Worm (Caenorhabditis elegans) whole organism, L3 larva: ENCODE data around the gene smf-1.
A peak's percentile ranks its signal among the peaks of the same experiment; 100 is the strongest.

Experiments
- R02D3.7 ChIP-seq: fragments of 150-350 bp; optimal IDR thresholded peaks from 2 replicates; lab custom pipeline; 2014; ENCODE audit warnings: missing biosample characterization, missing genetic modification characterization
- ZK546.5 ChIP-seq: sonication (generic microtip); optimal IDR thresholded peaks from 2 replicates; lab custom pipeline; 2017; ENCODE audit warnings: missing biosample characterization, missing genetic modification characterization
- aly-2 ChIP-seq: fragments of 150-350 bp; optimal IDR thresholded peaks from 2 replicates; lab custom pipeline; 2014; ENCODE audit warnings: missing biosample characterization, missing genetic modification characterization
- ama-1 ChIP-seq: fragments of 150-350 bp; optimal IDR thresholded peaks from 2 replicates; lab custom pipeline; 2018
- ceh-16 ChIP-seq: sonication (generic microtip); optimal IDR thresholded peaks from 2 replicates; lab custom pipeline; 2017; ENCODE audit warnings: missing biosample characterization, missing genetic modification characterization
- ceh-28 ChIP-seq: fragments of 150-350 bp; optimal IDR thresholded peaks from 2 replicates; lab custom pipeline; 2014; ENCODE audit warnings: missing biosample characterization, missing genetic modification reagents, missing genetic modification characterization
- ceh-82 ChIP-seq: fragments of 150-350 bp; optimal IDR thresholded peaks from 2 replicates; lab custom pipeline; 2014; ENCODE audit warnings: missing biosample characterization, missing genetic modification characterization
- ceh-9 ChIP-seq: sonication (generic microtip); optimal IDR thresholded peaks from 2 replicates; lab custom pipeline; 2018; ENCODE audit warnings: missing biosample characterization, missing genetic modification characterization
- daf-12 ChIP-seq: fragments of 150-350 bp; optimal IDR thresholded peaks from 2 replicates; lab custom pipeline; 2014; ENCODE audit warnings: missing biosample characterization, missing genetic modification reagents, missing genetic modification characterization
- egl-27 ChIP-seq: sonication (generic microtip); optimal IDR thresholded peaks from 4 replicates; lab custom pipeline; 2017; ENCODE audit warnings: missing biosample characterization, missing genetic modification reagents, missing genetic modification characterization
- egl-5 ChIP-seq: fragments of 150-350 bp; optimal IDR thresholded peaks from 2 replicates; lab custom pipeline; 2017; ENCODE audit warnings: missing biosample characterization, missing genetic modification reagents, missing genetic modification characterization, inconsistent platforms
- elt-1 ChIP-seq: fragments of 150-350 bp; optimal IDR thresholded peaks from 2 replicates; lab custom pipeline; 2014; ENCODE audit warnings: missing biosample characterization, missing genetic modification characterization
- elt-2 ChIP-seq: sonication (generic microtip); optimal IDR thresholded peaks from 2 replicates; lab custom pipeline; 2016; ENCODE audit warnings: missing genetic modification reagents, mild to moderate bottlenecking, missing genetic modification characterization, missing compliant biosample characterization
- elt-3 ChIP-seq, 3 experiments: fragments of 150-350 bp in 1 of 3; sonication (generic microtip) in 2 of 3; optimal IDR thresholded peaks; 2 replicates in 2 of 3; 4 replicates in 1 of 3; lab custom pipeline; 2014 to 2017; ENCODE audit warnings: missing biosample characterization in 3 of 3, missing genetic modification characterization in 3 of 3
- eor-1 ChIP-seq, 2 experiments: fragments of 150-350 bp; optimal IDR thresholded peaks; 2 replicates each; lab custom pipeline; 2014 to 2018; ENCODE audit warnings: missing biosample characterization in 2 of 2, missing genetic modification characterization in 2 of 2
- fkh-10 ChIP-seq: sonication (generic microtip); optimal IDR thresholded peaks from 2 replicates; lab custom pipeline; 2017; ENCODE audit warnings: missing biosample characterization, missing genetic modification reagents, missing genetic modification characterization
- fkh-2 ChIP-seq: fragments of 150-350 bp; optimal IDR thresholded peaks from 2 replicates; lab custom pipeline; 2014; ENCODE audit warnings: missing biosample characterization, missing genetic modification reagents, missing genetic modification characterization
- fos-1 ChIP-seq: fragments of 150-350 bp; optimal IDR thresholded peaks from 2 replicates; lab custom pipeline; 2014; ENCODE audit warnings: missing biosample characterization, missing genetic modification characterization
- hmg-11 ChIP-seq: sonication (generic microtip); optimal IDR thresholded peaks from 2 replicates; lab custom pipeline; 2016; ENCODE audit warnings: missing genetic modification characterization, missing compliant biosample characterization
- jun-1 ChIP-seq: fragments of 150-350 bp; optimal IDR thresholded peaks from 2 replicates; lab custom pipeline; 2014; ENCODE audit warnings: missing biosample characterization, missing genetic modification reagents, missing genetic modification characterization
- lin-15B ChIP-seq: fragments of 150-350 bp; optimal IDR thresholded peaks from 2 replicates; lab custom pipeline; 2014; ENCODE audit warnings: missing biosample characterization, missing genetic modification characterization
- lin-39 ChIP-seq: fragments of 150-350 bp; optimal IDR thresholded peaks from 2 replicates; lab custom pipeline; 2018; ENCODE audit warnings: missing biosample characterization, missing genetic modification reagents, missing genetic modification characterization
- lsy-12 ChIP-seq: sonication (generic microtip); optimal IDR thresholded peaks from 2 replicates; lab custom pipeline; 2016; ENCODE audit warnings: mild to moderate bottlenecking, missing genetic modification characterization, missing compliant biosample characterization
- mdl-1 ChIP-seq: fragments of 150-350 bp; optimal IDR thresholded peaks from 2 replicates; lab custom pipeline; 2014; ENCODE audit warnings: missing biosample characterization, missing genetic modification characterization
- mml-1 ChIP-seq: fragments of 150-350 bp; sonication (generic microtip); optimal IDR thresholded peaks from 3 replicates; lab custom pipeline; 2014; ENCODE audit warnings: missing biosample characterization, missing genetic modification characterization
- nfya-1 ChIP-seq: sonication (generic microtip); optimal IDR thresholded peaks from 2 replicates; lab custom pipeline; 2017; ENCODE audit warnings: missing genetic modification characterization, mild to moderate bottlenecking, missing compliant biosample characterization, antibody characterized with exemption, moderate library complexity; ENCODE audit not compliant: insufficient read depth
- nhr-11 ChIP-seq: fragments of 150-350 bp; optimal IDR thresholded peaks from 2 replicates; lab custom pipeline; 2014; ENCODE audit warnings: missing biosample characterization, missing genetic modification characterization
- nhr-12 ChIP-seq: fragments of 150-350 bp; optimal IDR thresholded peaks from 2 replicates; lab custom pipeline; 2014; ENCODE audit warnings: missing biosample characterization, missing genetic modification characterization
- nhr-23 ChIP-seq: fragments of 150-350 bp; optimal IDR thresholded peaks from 2 replicates; lab custom pipeline; 2014; ENCODE audit warnings: missing biosample characterization, missing genetic modification reagents, missing genetic modification characterization
- nhr-237 ChIP-seq: fragments of 150-350 bp; optimal IDR thresholded peaks from 2 replicates; lab custom pipeline; 2014; ENCODE audit warnings: missing biosample characterization, missing genetic modification characterization
- nhr-25 ChIP-seq: sonication (generic microtip); optimal IDR thresholded peaks from 2 replicates; lab custom pipeline; 2017; ENCODE audit warnings: missing biosample characterization, missing genetic modification characterization
- nhr-28 ChIP-seq: fragments of 150-350 bp; optimal IDR thresholded peaks from 2 replicates; lab custom pipeline; 2014; ENCODE audit warnings: missing biosample characterization, missing genetic modification characterization
- nhr-43 ChIP-seq: sonication (generic microtip); optimal IDR thresholded peaks from 2 replicates; lab custom pipeline; 2016; ENCODE audit warnings: mild to moderate bottlenecking, missing genetic modification characterization, missing compliant biosample characterization; ENCODE audit not compliant: poor library complexity, severe bottlenecking
- nhr-67 ChIP-seq: fragments of 150-350 bp; optimal IDR thresholded peaks from 2 replicates; lab custom pipeline; 2014; ENCODE audit warnings: missing biosample characterization, missing genetic modification characterization
- nhr-76 ChIP-seq: fragments of 150-350 bp; sonication (generic microtip); optimal IDR thresholded peaks from 5 replicates; lab custom pipeline; 2014; ENCODE audit warnings: missing biosample characterization, missing genetic modification characterization
- nhr-77 ChIP-seq: fragments of 150-350 bp; optimal IDR thresholded peaks from 2 replicates; lab custom pipeline; 2014; ENCODE audit warnings: missing biosample characterization, missing genetic modification characterization
- pha-4 ChIP-seq: fragments of 150-350 bp; optimal IDR thresholded peaks from 2 replicates; lab custom pipeline; 2014; ENCODE audit warnings: missing biosample characterization, missing genetic modification reagents, missing genetic modification characterization
- pqm-1 ChIP-seq: fragments of 150-350 bp; optimal IDR thresholded peaks from 2 replicates; lab custom pipeline; 2017; ENCODE audit warnings: missing biosample characterization, missing genetic modification characterization, inconsistent platforms
- sea-2 ChIP-seq: fragments of 150-350 bp; sonication (generic microtip); optimal IDR thresholded peaks from 4 replicates; lab custom pipeline; 2014; ENCODE audit warnings: missing biosample characterization, missing genetic modification reagents, missing genetic modification characterization
- skn-1 ChIP-seq: fragments of 150-350 bp; optimal IDR thresholded peaks from 2 replicates; lab custom pipeline; 2014; ENCODE audit warnings: missing biosample characterization, missing genetic modification characterization
- snpc-4 ChIP-seq: fragments of 150-350 bp; optimal IDR thresholded peaks from 2 replicates; lab custom pipeline; 2014; ENCODE audit warnings: missing biosample characterization, missing genetic modification characterization
- tbx-2 ChIP-seq: sonication (generic microtip); optimal IDR thresholded peaks from 2 replicates; lab custom pipeline; 2016; ENCODE audit warnings: mild to moderate bottlenecking, missing genetic modification characterization, missing compliant biosample characterization
- unc-39 ChIP-seq: sonication (generic microtip); optimal IDR thresholded peaks from 4 replicates; lab custom pipeline; 2017; ENCODE audit warnings: missing biosample characterization, missing genetic modification characterization
- unc-62 ChIP-seq: fragments of 150-350 bp; sonication (generic microtip); optimal IDR thresholded peaks from 4 replicates; lab custom pipeline; 2014; ENCODE audit warnings: missing biosample characterization, missing genetic modification reagents, missing genetic modification characterization
- zag-1 ChIP-seq: fragments of 150-350 bp; optimal IDR thresholded peaks from 2 replicates; lab custom pipeline; 2014; ENCODE audit warnings: missing biosample characterization, missing genetic modification characterization
- ztf-11 ChIP-seq: fragments of 150-350 bp; optimal IDR thresholded peaks from 2 replicates; lab custom pipeline; 2014; ENCODE audit warnings: missing biosample characterization, missing genetic modification characterization
- ztf-4 ChIP-seq: fragments of 150-350 bp; optimal IDR thresholded peaks from 2 replicates; lab custom pipeline; 2014; ENCODE audit warnings: missing biosample characterization, missing genetic modification characterization

Gene smf-1

ce11 chrX:6722966-6723365, at the start of gene smf-1:
Gene smf-1, minus strand, starts transcription at chrX:6723066.
- TF ChIP-seq elt-2 (tag; lab: Kevin White, UChicago) (peak; percentile 54), elt-3 (tag; optimal IDR thresholded peaks at IDR 0.05; lab: Kevin White, UChicago) (no peak)

ce11 chrX:6761688-6762185, 38.9 kb upstream of the smf-1 start, which contains the start of gene abts-4:
Gene abts-4, minus strand, starts transcription at chrX:6761738.
- no peak for TF ChIP-seq fkh-2
- peak; percentile 35 for TF ChIP-seq pha-4
- no peak for TF ChIP-seq nhr-12 (tag; lab: Kevin White, UChicago)
- TF ChIP-seq sea-2 (GFP tag; lab: Kevin White, UChicago): no peak
- TF ChIP-seq elt-2 (tag; lab: Kevin White, UChicago): peak; percentile 72
- peak; percentile 16 for TF ChIP-seq pqm-1
- no peak for TF ChIP-seq nhr-25 (tag; lab: Kevin White, UChicago)
- TF ChIP-seq lin-15B: no peak

DNA sequence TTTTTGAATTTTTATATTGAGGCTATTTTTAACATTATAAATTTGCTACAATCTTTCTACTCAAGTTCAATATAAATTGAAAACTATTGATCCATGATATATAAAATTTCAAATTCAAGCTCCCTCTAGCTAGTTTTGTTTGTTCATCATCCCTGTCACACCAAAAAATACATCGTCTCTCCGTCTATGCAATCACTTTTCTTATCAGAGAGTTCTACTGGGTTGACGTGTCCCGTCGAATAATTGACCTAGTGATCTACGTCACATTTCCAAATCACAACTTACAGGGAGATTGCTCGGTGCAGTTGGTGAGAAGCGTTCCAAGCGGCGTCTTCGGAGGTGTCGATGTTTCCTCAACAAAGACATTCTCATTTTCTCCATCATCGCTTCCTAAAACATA, 38.3 kb upstream of the smf-1 start:
- TF ChIP-seq pqm-1 (peak; percentile 44), elt-2 (tag; lab: Kevin White, UChicago) (peak; percentile 51), nhr-77 (no peak)

DNA sequence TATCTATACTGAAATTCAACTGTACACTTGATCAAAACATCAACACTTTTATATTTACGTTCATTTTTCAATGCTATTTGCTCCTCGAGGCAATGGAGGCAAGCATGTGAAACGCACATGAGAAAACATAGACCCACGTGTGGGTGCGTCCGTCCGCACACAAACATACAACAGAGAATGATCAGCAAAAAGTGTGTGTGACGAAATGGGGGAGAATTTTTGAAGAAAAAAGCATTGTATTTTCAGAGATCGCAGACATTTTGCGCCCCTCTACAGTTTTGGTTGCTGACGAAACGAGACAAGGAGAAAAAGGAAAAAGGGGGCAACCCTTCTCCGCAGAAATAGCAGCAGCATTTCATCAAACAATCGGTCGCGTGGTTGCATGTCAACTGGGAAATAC, 27.3 kb upstream of the smf-1 start:
- TF ChIP-seq ceh-16 (tag; lab: Kevin White, UChicago) (no peak), fos-1 (no peak), skn-1 (no peak), ceh-9 (tag; lab: Kevin White, UChicago) (no peak), egl-5 (peak; percentile 75), ceh-82 (tag; lab: Kevin White, UChicago) (no peak), pha-4 (peak; percentile 99), mml-1 (tag; lab: Kevin White, UChicago) (peak; percentile 97), egl-27 (tag; lab: Kevin White, UChicago) (peak; percentile 84), sea-2 (GFP tag; lab: Kevin White, UChicago) (no peak), snpc-4 (peak; percentile 31), nhr-23 (tag; lab: Kevin White, UChicago) (peak; percentile 86), ama-1 (lab: Kevin White, UChicago) (peak; percentile 70), ceh-28 (tag; lab: Kevin White, UChicago) (peak; percentile 45), nhr-11 (peak; percentile 64), elt-1 (tag; lab: Kevin White, UChicago) (peak; percentile 54), tbx-2 (peak; percentile 77), daf-12 (tag; lab: Kevin White, UChicago) (no peak), fkh-2 (no peak), ZK546.5 (tag; lab: Kevin White, UChicago) (no peak), unc-62 (peak; percentile 41), hmg-11 (tag; lab: Kevin White, UChicago) (peak; percentile 68), elt-2 (tag; lab: Kevin White, UChicago) (peak; percentile 89), nhr-237 (tag; lab: Kevin White, UChicago) (no peak), nfya-1 (tag; lab: Kevin White, UChicago) (peak; percentile 75), nhr-43 (tag; lab: Kevin White, UChicago) (peak; percentile 83), zag-1 (tag; lab: Kevin White, UChicago) (no peak), nhr-77 (no peak), ztf-11 (tag; lab: Kevin White, UChicago) (no peak), nhr-12 (tag; lab: Kevin White, UChicago) (no peak), R02D3.7 (tag; lab: Kevin White, UChicago) (no peak), ztf-4 (tag; lab: Kevin White, UChicago) (no peak), lin-15B (no peak), jun-1 (tag; lab: Kevin White, UChicago) (peak; percentile 85), unc-39 (no peak), eor-1 (tag; optimal IDR thresholded peaks at IDR 0.05; lab: Kevin White, UChicago) (peak; percentile 39 to 57), elt-3 (tag; optimal IDR thresholded peaks at IDR 0.05; lab: Kevin White, UChicago) (peak in 1 of 3 experiments; percentile 78), nhr-25 (tag; lab: Kevin White, UChicago) (peak; percentile 95), fkh-10 (GFP tag; lab: Kevin White, UChicago) (no peak), lsy-12 (tag; lab: Kevin White, UChicago) (peak; percentile 11), pqm-1 (peak; percentile 87), lin-39 (tag; lab: Kevin White, UChicago) (peak; percentile 72), aly-2 (tag; lab: Kevin White, UChicago) (no peak), nhr-67 (no peak), nhr-28 (no peak), mdl-1 (peak; percentile 100), nhr-76 (tag; lab: Kevin White, UChicago) (no peak)
